Worm (Caenorhabditis elegans) whole organism, L1 larva: ENCODE results near the gene unc-18.

Experiments used
- aly-2 ChIP-seq: fragments of 150-350 bp; optimal IDR thresholded peaks from 2 replicates; lab custom pipeline; 2014; ENCODE audit warnings: missing biosample characterization, missing genetic modification characterization
- ceh-8 ChIP-seq: fragments of 200-800 bp; sonication (Bioruptor generic); optimal IDR thresholded peaks from 2 replicates; lab custom pipeline; 2018; ENCODE audit warnings: mild to moderate bottlenecking, missing genetic modification characterization, moderate library complexity, missing compliant biosample characterization
- elt-2 ChIP-seq: sonication (generic microtip); optimal IDR thresholded peaks from 2 replicates; lab custom pipeline; 2016; ENCODE audit warnings: missing genetic modification characterization, mild to moderate bottlenecking, inconsistent platforms, missing compliant biosample characterization, missing genetic modification reagents
- elt-3 ChIP-seq, 6 experiments: fragments of 150-350 bp in 1 of 6; sonication (generic microtip); optimal IDR thresholded peaks; 2 replicates each; lab custom pipeline; 2017 to 2018; ENCODE audit warnings: missing biosample characterization in 6 of 6, missing genetic modification characterization in 6 of 6, inconsistent platforms in 1 of 6
- fkh-8 ChIP-seq: sonication (generic microtip); optimal IDR thresholded peaks from 2 replicates; lab custom pipeline; 2016; ENCODE audit warnings: mild to moderate bottlenecking, missing genetic modification characterization, missing compliant biosample characterization
- lin-35 ChIP-seq, 2 experiments: fragments of 150-350 bp; optimal IDR thresholded peaks; 2 replicates each; lab custom pipeline; 2014; ENCODE audit warnings: missing biosample characterization in 2 of 2, missing genetic modification characterization in 2 of 2, missing genetic modification reagents in 2 of 2
- lir-3 ChIP-seq: sonication (generic microtip); optimal IDR thresholded peaks from 2 replicates; lab custom pipeline; 2016; ENCODE audit warnings: mild to moderate bottlenecking, missing genetic modification characterization, moderate library complexity, missing compliant biosample characterization; ENCODE audit not compliant: poor library complexity
- nhr-20 ChIP-seq: sonication (generic microtip); optimal IDR thresholded peaks from 2 replicates; lab custom pipeline; 2016; ENCODE audit warnings: mild to moderate bottlenecking, missing genetic modification characterization, missing compliant biosample characterization
- nhr-237 ChIP-seq: fragments of 150-350 bp; optimal IDR thresholded peaks from 2 replicates; lab custom pipeline; 2014; ENCODE audit warnings: missing biosample characterization, missing genetic modification characterization
- pqm-1 ChIP-seq: sonication (generic microtip); optimal IDR thresholded peaks from 3 replicates; lab custom pipeline; 2017; ENCODE audit warnings: missing biosample characterization, missing genetic modification characterization
- rnt-1 ChIP-seq: sonication (generic microtip); optimal IDR thresholded peaks from 2 replicates; lab custom pipeline; 2016; ENCODE audit warnings: mild to moderate bottlenecking, missing genetic modification characterization, moderate library complexity, missing compliant biosample characterization
- sox-4 ChIP-seq: sonication (generic microtip); optimal IDR thresholded peaks from 2 replicates; lab custom pipeline; 2016; ENCODE audit warnings: missing genetic modification characterization, missing compliant biosample characterization
- sptf-1 ChIP-seq: fragments of 150-350 bp; optimal IDR thresholded peaks from 2 replicates; lab custom pipeline; 2014; ENCODE audit warnings: missing biosample characterization, missing genetic modification characterization
- unc-62 ChIP-seq: fragments of 150-350 bp; optimal IDR thresholded peaks from 2 replicates; lab custom pipeline; 2014; ENCODE audit warnings: missing biosample characterization, missing genetic modification reagents, missing genetic modification characterization

DNA sequence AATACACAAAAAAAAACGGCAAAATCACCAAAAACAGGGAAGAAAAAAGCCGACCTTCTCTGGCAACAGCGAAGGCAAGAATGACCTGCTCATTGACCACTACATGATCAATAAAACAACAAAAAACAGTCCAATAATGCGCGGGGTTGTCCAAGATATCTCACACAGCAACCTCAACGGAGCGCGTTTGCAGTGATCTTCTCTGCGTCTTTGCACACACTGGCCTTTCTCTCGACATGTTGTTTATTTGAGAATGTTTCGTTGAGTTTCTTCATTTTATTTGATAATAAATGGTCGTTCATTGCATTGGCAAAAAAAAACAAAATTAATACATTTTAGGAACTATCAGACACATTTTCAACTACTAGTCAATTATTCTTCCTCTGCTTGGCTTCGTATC lies 21.1 kb upstream of the unc-18 start:
- TF ChIP-seq elt-3 (tag; optimal IDR thresholded peaks at IDR 0.05; lab: Kevin White, UChicago), result peak in 4 of 6 experiments; percentile 4 to 85 (median 22)
- no peak for TF ChIP-seq lir-3 (tag; lab: Kevin White, UChicago)
- TF ChIP-seq aly-2 (tag; lab: Kevin White, UChicago), result no peak
- no peak for TF ChIP-seq nhr-237 (tag; lab: Kevin White, UChicago)
- TF ChIP-seq ceh-8, result no peak
- TF ChIP-seq sox-4 (tag; lab: Kevin White, UChicago), result no peak
- TF ChIP-seq rnt-1 (tag; lab: Kevin White, UChicago), result peak; percentile 23
- no peak for TF ChIP-seq fkh-8 (tag; lab: Kevin White, UChicago)
- TF ChIP-seq elt-2, result peak; percentile 45
- peak; percentile 72 for TF ChIP-seq nhr-20
- TF ChIP-seq unc-62 (GFP tag; lab: Kevin White, UChicago), result no peak
- TF ChIP-seq pqm-1 (tag; lab: Kevin White, UChicago), result no peak
- peak; percentile 29 to 69 for TF ChIP-seq lin-35 (GFP tag; optimal IDR thresholded peaks at IDR 0.05; lab: Kevin White, UChicago)
- no peak for TF ChIP-seq sptf-1 (tag; lab: Kevin White, UChicago)
